Worm (Caenorhabditis elegans) whole organism, midembryonic: ENCODE measurements around the gene C55A1.6.
"Not testable (repeated sequence)": the region's sequence is repeated elsewhere in the genome, so short reads cannot be mapped to it uniquely, and the experiment has no call there.

ENCODE experiments used
- T22C8.4 ChIP-seq: fragments of 200-800 bp; sonication (Bioruptor generic); IDR thresholded peaks from 2 replicates; pipeline ENCODE4 v1.3.6; 2022; ENCODE audit warnings: missing genetic modification characterization, missing compliant biosample characterization
- cog-1 ChIP-seq: sonication (generic microtip); optimal IDR thresholded peaks from 2 replicates; lab custom pipeline; 2016; ENCODE audit warnings: missing genetic modification characterization, missing compliant biosample characterization
- flt-1 ChIP-seq: fragments of 200-800 bp; sonication (Bioruptor generic); IDR thresholded peaks from 2 replicates; pipeline ENCODE4 v1.3.6; 2022; ENCODE audit warnings: missing genetic modification characterization, missing compliant biosample characterization
- klf-2 ChIP-seq: fragments of 200-800 bp; sonication (Bioruptor generic); conservative IDR thresholded peaks from 2 replicates; pipeline ENCODE4 v1.3.6; 2022; ENCODE audit warnings: missing genetic modification reagents, missing genetic modification characterization, missing compliant biosample characterization
- med-1 ChIP-seq: sonication (generic microtip); optimal IDR thresholded peaks from 2 replicates; lab custom pipeline; 2017; ENCODE audit warnings: missing genetic modification characterization, mild to moderate bottlenecking, missing compliant biosample characterization, antibody characterized with exemption, missing genetic modification reagents; ENCODE audit not compliant: insufficient read depth
- ref-1 ChIP-seq: fragments of 200-800 bp; sonication (Bioruptor generic); conservative IDR thresholded peaks from 2 replicates; pipeline ENCODE4 v1.3.6; 2022; ENCODE audit warnings: missing genetic modification reagents, missing genetic modification characterization, missing compliant biosample characterization
- tab-1 ChIP-seq: fragments of 200-800 bp; sonication (Bioruptor generic); IDR thresholded peaks from 2 replicates; pipeline ENCODE4 v1.3.6; 2022; ENCODE audit warnings: missing genetic modification characterization, missing compliant biosample characterization
- ztf-23 ChIP-seq: fragments of 200-800 bp; sonication (Bioruptor generic); IDR thresholded peaks from 2 replicates; pipeline ENCODE4 v1.3.6; 2022; ENCODE audit warnings: missing genetic modification reagents, missing genetic modification characterization, missing compliant biosample characterization
- ztf-29 ChIP-seq: fragments of 200-800 bp; sonication (Bioruptor generic); IDR thresholded peaks from 2 replicates; pipeline ENCODE4 v1.3.6; 2022; ENCODE audit warnings: missing genetic modification reagents, missing genetic modification characterization, missing compliant biosample characterization

Gene C55A1.6

ce11 chrV:15638853-15639252 is 9.0 kb upstream of the C55A1.6 start, which contains the start of gene srz-44:
Gene srz-44, minus strand, starts transcription at chrV:15638953.
- TF ChIP-seq ztf-29 (GFP tag; lab: Robert Waterston, UW) (no peak), ztf-23 (GFP tag; lab: Robert Waterston, UW) (no peak)

- TF ChIP-seq cog-1 (tag; lab: Kevin White, UChicago); ztf-23 (GFP tag; lab: Robert Waterston, UW); med-1: not testable (repeated sequence)
These were observed 4.6 kb upstream of the C55A1.6 start, which contains the start of gene C55A1.4 for ce11 chrV:15643192-15643591. Gene C55A1.4, minus strand, starts transcription at chrV:15643292.

DNA sequence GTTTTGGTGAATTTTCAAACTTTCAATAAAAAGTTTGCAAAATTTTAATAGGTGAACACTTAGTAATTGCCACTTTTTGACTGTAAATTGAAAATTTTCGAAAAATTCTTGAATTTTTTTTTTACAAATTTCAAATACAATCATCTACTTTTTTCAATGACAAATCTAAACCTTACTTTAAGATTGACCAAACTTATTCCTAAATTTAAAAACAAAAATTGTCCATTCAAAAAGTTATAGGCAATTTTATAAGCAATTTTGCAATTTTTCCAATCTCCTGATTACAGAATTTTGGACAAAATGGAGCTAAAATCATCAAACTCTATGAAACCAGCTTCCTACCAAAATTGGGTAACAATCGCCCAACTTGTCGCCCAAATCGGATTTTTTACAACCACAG is 3.3 kb upstream of the C55A1.6 start, which contains the start of gene str-23:
TSS of gene str-23 (plus strand) at position 301 of the 400 bp plus-strand sequence.
- no peak for TF ChIP-seq cog-1 (tag; lab: Kevin White, UChicago)
- TF ChIP-seq T22C8.4 (GFP tag; lab: Robert Waterston, UW), result no peak
- TF ChIP-seq ztf-29 (GFP tag; lab: Robert Waterston, UW), result no peak
- no peak for TF ChIP-seq med-1
- no peak for TF ChIP-seq flt-1 (GFP tag; lab: Robert Waterston, UW)
- no peak for TF ChIP-seq klf-2 (GFP tag; lab: Robert Waterston, UW)
- no peak for TF ChIP-seq ref-1 (GFP tag; lab: Robert Waterston, UW)
- TF ChIP-seq tab-1 (GFP tag; lab: Robert Waterston, UW), result no peak
- TF ChIP-seq ztf-23 (GFP tag; lab: Robert Waterston, UW), result no peak

DNA sequence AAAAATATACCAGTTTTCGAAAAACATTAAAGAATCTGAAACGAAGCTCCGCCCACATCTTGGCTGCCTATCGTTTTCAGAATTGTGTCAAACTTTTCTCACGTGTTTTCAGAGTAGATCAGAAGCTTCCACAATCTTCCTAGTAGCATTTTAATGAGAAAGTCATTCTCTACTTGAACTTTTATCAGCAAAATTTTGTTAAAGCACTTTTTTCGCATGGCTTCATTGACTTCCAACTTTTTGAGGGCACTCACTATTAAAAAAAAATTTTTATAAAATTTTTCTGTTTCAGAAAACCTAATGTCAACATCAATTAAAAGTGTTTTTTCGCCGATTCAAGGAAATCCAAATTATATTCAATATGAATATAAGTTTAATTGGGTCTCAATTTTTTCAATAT is 2.3 kb downstream of the C55A1.6 start, which contains the start of gene sru-42:
TSS of gene sru-42 (plus strand) at position 301 of the 400 bp plus-strand sequence.
- TF ChIP-seq flt-1 (GFP tag; lab: Robert Waterston, UW) (no peak), ref-1 (GFP tag; lab: Robert Waterston, UW) (no peak), tab-1 (GFP tag; lab: Robert Waterston, UW) (no peak), ztf-23 (GFP tag; lab: Robert Waterston, UW) (no peak), cog-1 (tag; lab: Kevin White, UChicago) (no peak), T22C8.4 (GFP tag; lab: Robert Waterston, UW) (no peak), ztf-29 (GFP tag; lab: Robert Waterston, UW) (no peak)

DNA sequence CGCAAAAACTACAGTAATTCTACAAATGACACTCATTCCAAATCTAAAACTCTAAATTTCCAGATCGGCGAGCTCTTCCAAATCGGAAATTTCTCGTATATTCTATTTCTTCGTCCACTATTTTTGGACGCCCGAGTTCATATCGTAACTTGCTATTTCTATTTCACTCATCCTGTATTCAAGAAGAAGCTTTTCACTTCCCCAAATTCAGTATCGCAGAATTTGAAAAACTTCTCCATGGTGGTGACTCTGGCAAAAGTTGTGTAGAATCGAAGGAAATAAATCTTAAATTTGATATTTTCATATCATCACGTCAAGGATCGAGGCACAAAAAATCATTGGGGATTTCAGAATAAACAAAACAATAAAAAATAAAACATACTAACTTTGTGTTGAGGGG is 4.3 kb downstream of the C55A1.6 start:
- TF ChIP-seq med-1 (no peak), klf-2 (GFP tag; lab: Robert Waterston, UW) (no peak), ztf-23 (GFP tag; lab: Robert Waterston, UW) (no peak)

DNA sequence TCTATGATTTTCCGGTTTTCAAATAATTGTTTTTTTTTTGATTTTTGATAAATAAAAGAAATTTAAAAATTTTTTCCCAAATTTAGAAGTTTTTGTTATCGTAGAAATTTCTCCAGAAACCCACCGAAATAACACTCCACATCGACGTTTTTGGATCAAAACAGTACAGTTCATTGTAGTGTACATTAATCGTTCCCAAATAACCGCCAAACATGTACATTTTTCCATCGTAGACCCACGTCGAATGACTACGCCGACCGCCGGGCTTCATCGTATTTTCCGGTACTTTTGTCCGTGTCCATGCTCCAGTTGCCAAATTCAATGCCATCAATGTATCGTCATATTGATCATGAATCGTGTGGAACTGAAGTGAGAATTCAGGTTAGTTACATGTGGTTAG is 6.3 kb downstream of the C55A1.6 start, which contains the start of gene F53E4.2:
TSS of gene F53E4.2 (plus strand) at position 301 of the 400 bp plus-strand sequence.
- TF ChIP-seq ref-1 (GFP tag; lab: Robert Waterston, UW) (no peak), T22C8.4 (GFP tag; lab: Robert Waterston, UW) (no peak), tab-1 (GFP tag; lab: Robert Waterston, UW) (no peak), ztf-29 (GFP tag; lab: Robert Waterston, UW) (no peak), ztf-23 (GFP tag; lab: Robert Waterston, UW) (no peak), klf-2 (GFP tag; lab: Robert Waterston, UW) (no peak), cog-1 (tag; lab: Kevin White, UChicago) (no peak), flt-1 (GFP tag; lab: Robert Waterston, UW) (no peak), med-1 (no peak)

DNA sequence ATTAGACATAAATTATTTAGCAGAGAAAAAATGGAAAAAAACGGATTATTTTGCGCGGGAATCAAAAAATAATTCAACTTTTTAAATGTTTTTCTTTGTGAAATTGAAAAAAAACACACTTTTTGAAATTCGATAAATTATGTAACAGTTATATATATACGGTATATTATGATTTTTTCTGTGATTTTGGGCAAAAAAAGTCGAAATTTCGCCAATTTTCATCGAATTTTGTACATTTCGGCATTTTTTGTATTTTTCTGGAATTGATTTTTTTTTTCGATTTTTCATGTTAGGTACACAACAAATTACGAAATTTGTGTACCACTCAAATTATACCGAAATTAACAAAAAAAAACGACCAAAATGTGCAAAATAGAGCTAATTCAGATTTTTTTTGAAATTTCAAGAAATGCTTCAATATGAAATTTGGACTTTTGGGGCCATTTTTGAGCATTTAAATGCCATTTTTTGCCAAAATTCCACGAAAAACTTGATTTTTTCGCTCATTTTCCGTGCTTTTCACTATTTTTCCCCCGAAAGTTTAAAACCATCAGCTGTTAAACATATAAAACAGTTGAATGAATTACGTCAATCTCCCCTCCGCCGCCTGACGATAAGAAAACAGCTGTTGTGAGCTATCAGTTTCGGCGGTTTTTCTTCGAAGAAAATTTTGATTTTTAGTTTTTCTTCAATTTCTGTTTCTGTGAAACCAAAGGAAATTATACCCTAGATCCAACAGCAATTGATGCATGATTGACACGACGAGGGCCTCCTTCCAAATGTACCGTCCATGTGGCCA is 10.6 kb downstream of the C55A1.6 start:
- TF ChIP-seq med-1, result no peak

ce11 chrV:15661003-15661402 is 13.2 kb downstream of the C55A1.6 start:
- TF ChIP-seq ztf-23 (GFP tag; lab: Robert Waterston, UW) (no peak), cog-1 (tag; lab: Kevin White, UChicago) (no peak), ref-1 (GFP tag; lab: Robert Waterston, UW) (no peak), ztf-29 (GFP tag; lab: Robert Waterston, UW) (no peak), T22C8.4 (GFP tag; lab: Robert Waterston, UW) (no peak), flt-1 (GFP tag; lab: Robert Waterston, UW) (no peak), klf-2 (GFP tag; lab: Robert Waterston, UW) (no peak), tab-1 (GFP tag; lab: Robert Waterston, UW) (no peak), med-1 (no peak)

DNA sequence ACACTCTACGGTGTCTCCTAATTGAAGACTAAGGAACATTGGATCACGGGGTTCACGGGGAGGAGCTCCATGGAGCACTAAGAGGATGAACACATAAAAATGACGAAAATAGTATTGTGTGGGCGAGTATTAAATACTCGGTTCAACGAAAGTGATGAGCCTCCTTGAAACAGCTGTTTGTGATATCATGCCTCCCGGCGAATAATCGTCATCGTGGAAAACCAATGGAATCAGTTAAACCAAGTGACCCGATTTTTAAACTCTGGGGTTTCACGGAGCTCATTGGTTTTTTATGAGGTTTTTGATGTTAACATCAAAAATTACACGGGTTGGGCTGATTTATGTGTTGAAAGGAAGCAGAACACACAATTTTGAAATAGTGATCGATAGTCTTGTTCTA is 13.7 kb downstream of the C55A1.6 start:
- TF ChIP-seq ztf-29 (GFP tag; lab: Robert Waterston, UW) (no peak), T22C8.4 (GFP tag; lab: Robert Waterston, UW) (no peak), klf-2 (GFP tag; lab: Robert Waterston, UW) (no peak), tab-1 (GFP tag; lab: Robert Waterston, UW) (no peak), med-1 (no peak), ref-1 (GFP tag; lab: Robert Waterston, UW) (no peak), flt-1 (GFP tag; lab: Robert Waterston, UW) (no peak), ztf-23 (GFP tag; lab: Robert Waterston, UW) (no peak), cog-1 (tag; lab: Kevin White, UChicago) (no peak)

ce11 chrV:15664053-15664661 is 16.3 kb downstream of the C55A1.6 start:
- TF ChIP-seq cog-1 (tag; lab: Kevin White, UChicago), result no peak
- no peak for TF ChIP-seq T22C8.4 (GFP tag; lab: Robert Waterston, UW)
- no peak for TF ChIP-seq klf-2 (GFP tag; lab: Robert Waterston, UW)
- no peak for TF ChIP-seq flt-1 (GFP tag; lab: Robert Waterston, UW)
- no peak for TF ChIP-seq tab-1 (GFP tag; lab: Robert Waterston, UW)
- TF ChIP-seq ztf-23 (GFP tag; lab: Robert Waterston, UW), result no peak
